Fruit fly (Drosophila melanogaster) whole organism, embryonic: Measurements from ENCODE around the gene CG15023.

ENCODE experiments used
- Bdp1 ChIP-seq: fragments of 200-800 bp; sonication (Bioruptor generic); optimal IDR thresholded peaks from 3 replicates; lab custom pipeline; 2016; ENCODE audit warnings: missing biosample characterization, missing genetic modification characterization
- CG11247 ChIP-seq: fragments of 200-800 bp; sonication (Bioruptor generic); IDR thresholded peaks from 2 replicates; pipeline ENCODE4 v1.3.6; 2022; ENCODE audit warnings: missing biosample characterization, missing genetic modification characterization
- CG11398 ChIP-seq: fragments of 200-800 bp; sonication (Bioruptor generic); optimal IDR thresholded peaks from 2 replicates; lab custom pipeline; 2016; ENCODE audit warnings: missing biosample characterization, missing genetic modification characterization
- CG11695 ChIP-seq: fragments of 200-800 bp; sonication (Bioruptor generic); IDR thresholded peaks from 3 replicates; pipeline ENCODE4 v1.3.6; 2022; ENCODE audit warnings: missing biosample characterization, missing genetic modification characterization
- CG12071 ChIP-seq: fragments of 200-800 bp; sonication (Bioruptor generic); optimal IDR thresholded peaks from 3 replicates; lab custom pipeline; 2018; ENCODE audit warnings: missing biosample characterization, mild to moderate bottlenecking, missing genetic modification characterization
- CG12219 ChIP-seq: fragments of 200-800 bp; sonication (Bioruptor generic); optimal IDR thresholded peaks from 3 replicates; lab custom pipeline; 2018; ENCODE audit warnings: missing biosample characterization, mild to moderate bottlenecking, missing genetic modification characterization
- CG15269 ChIP-seq: fragments of 200-800 bp; sonication (Bioruptor generic); optimal IDR thresholded peaks from 2 replicates; lab custom pipeline; 2018; ENCODE audit warnings: missing biosample characterization, mild to moderate bottlenecking, missing genetic modification characterization, moderate library complexity
- CG15514 ChIP-seq: fragments of 200-800 bp; sonication (Bioruptor generic); optimal IDR thresholded peaks from 3 replicates; lab custom pipeline; 2017; ENCODE audit warnings: missing biosample characterization, missing genetic modification characterization, mild to moderate bottlenecking, moderate library complexity, missing genetic modification reagents
- CG18764 ChIP-seq: fragments of 200-800 bp; sonication (Bioruptor generic); optimal IDR thresholded peaks from 3 replicates; lab custom pipeline; 2016; ENCODE audit warnings: missing biosample characterization, missing genetic modification characterization
- CG33213 ChIP-seq: fragments of 200-800 bp; sonication (Bioruptor generic); optimal IDR thresholded peaks from 3 replicates; lab custom pipeline; 2016; ENCODE audit warnings: missing biosample characterization, missing genetic modification characterization
- CG42726 ChIP-seq: fragments of 200-800 bp; sonication (Bioruptor generic); IDR thresholded peaks from 2 replicates; pipeline ENCODE4 v1.3.6; 2022; ENCODE audit warnings: missing biosample characterization, missing genetic modification characterization; ENCODE audit not compliant: partially characterized antibody
- CG7271 ChIP-seq: fragments of 200-800 bp; sonication (Bioruptor generic); optimal IDR thresholded peaks from 2 replicates; lab custom pipeline; 2018; ENCODE audit warnings: missing biosample characterization, mild to moderate bottlenecking, missing genetic modification characterization, moderate library complexity
- CG7963 ChIP-seq: fragments of 200-800 bp; sonication (Bioruptor generic); IDR thresholded peaks from 3 replicates; pipeline ENCODE4 v1.3.6; 2022; ENCODE audit warnings: missing biosample characterization, missing genetic modification characterization; ENCODE audit not compliant: partially characterized antibody
- CG8765 ChIP-seq: fragments of 200-800 bp; sonication (Bioruptor generic); IDR thresholded peaks from 2 replicates; pipeline ENCODE4 v1.3.6; 2022; ENCODE audit warnings: missing biosample characterization, missing genetic modification characterization
- CG9609 ChIP-seq: fragments of 200-800 bp; sonication (Bioruptor generic); optimal IDR thresholded peaks from 3 replicates; lab custom pipeline; 2016; ENCODE audit warnings: missing biosample characterization, missing genetic modification characterization
- CG9797 ChIP-seq: fragments of 200-800 bp; sonication (Bioruptor generic); optimal IDR thresholded peaks from 3 replicates; lab custom pipeline; 2018; ENCODE audit warnings: missing biosample characterization, mild to moderate bottlenecking, missing genetic modification characterization
- CG9876 ChIP-seq: fragments of 200-800 bp; sonication (Bioruptor generic); optimal IDR thresholded peaks from 2 replicates; lab custom pipeline; 2016; ENCODE audit warnings: missing biosample characterization, missing genetic modification characterization
- Camta ChIP-seq: fragments of 200-800 bp; sonication (Bioruptor generic); optimal IDR thresholded peaks from 2 replicates; lab custom pipeline; 2016; ENCODE audit warnings: missing biosample characterization, missing genetic modification characterization
- CoRest ChIP-seq: fragments of 200-800 bp; sonication (Bioruptor generic); optimal IDR thresholded peaks from 3 replicates; lab custom pipeline; 2018; ENCODE audit warnings: missing biosample characterization, mild to moderate bottlenecking, missing genetic modification characterization, moderate library complexity
- Dfd ChIP-seq, 2 experiments: fragments of >200 bp; optimal IDR thresholded peaks; 2 replicates each; lab custom pipeline; 2017; ENCODE audit warnings: missing biosample characterization in 2 of 2, missing genetic modification characterization in 2 of 2
- Dp ChIP-seq: fragments of 200-800 bp; sonication (Bioruptor generic); optimal IDR thresholded peaks from 2 replicates; lab custom pipeline; 2018; ENCODE audit warnings: missing biosample characterization, mild to moderate bottlenecking, missing genetic modification characterization, moderate library complexity
- E2f2 ChIP-seq: fragments of 200-800 bp; sonication (Bioruptor generic); IDR thresholded peaks from 2 replicates; pipeline ENCODE4 v1.3.6; 2022; ENCODE audit warnings: missing biosample characterization, missing genetic modification characterization
- Fer3 ChIP-seq: fragments of 200-800 bp; sonication (Bioruptor generic); optimal IDR thresholded peaks from 2 replicates; lab custom pipeline; 2018; ENCODE audit warnings: missing biosample characterization, mild to moderate bottlenecking, missing genetic modification characterization, moderate library complexity
- GATAe ChIP-seq: fragments of 200-800 bp; sonication (Bioruptor generic); conservative IDR thresholded peaks from 2 replicates; pipeline ENCODE4 v1.3.6; 2022; ENCODE audit warnings: missing biosample characterization, missing genetic modification characterization
- Hr51 ChIP-seq, 2 experiments: fragments of 200-800 bp; sonication (Bioruptor generic); optimal IDR thresholded peaks; 2 replicates in 1 of 2; 3 replicates in 1 of 2; lab custom pipeline; 2016 to 2018; ENCODE audit warnings: missing biosample characterization in 2 of 2, missing genetic modification characterization in 2 of 2, mild to moderate bottlenecking in 1 of 2, moderate library complexity in 1 of 2
- Hr78 ChIP-seq, 2 experiments: fragments of 200-800 bp in 1 of 2; fragments of >200 bp in 1 of 2; sonication (Bioruptor generic) in 1 of 2; optimal IDR thresholded peaks; 2 replicates each; lab custom pipeline; 2017 to 2019; ENCODE audit warnings: missing biosample characterization in 2 of 2, missing genetic modification characterization in 2 of 2, mild to moderate bottlenecking in 1 of 2, moderate library complexity in 1 of 2
- Kr ChIP-seq: fragments of 200-800 bp; sonication (Bioruptor generic); optimal IDR thresholded peaks from 2 replicates; lab custom pipeline; 2017; ENCODE audit warnings: missing biosample characterization, mild to moderate bottlenecking, missing genetic modification characterization
- NC2β ChIP-seq: fragments of 200-800 bp; sonication (Bioruptor generic); optimal IDR thresholded peaks from 2 replicates; lab custom pipeline; 2016; ENCODE audit warnings: missing biosample characterization, missing genetic modification characterization
- NFAT ChIP-seq: fragments of 200-800 bp; sonication (Bioruptor generic); IDR thresholded peaks from 2 replicates; pipeline ENCODE4 v1.3.6; 2022; ENCODE audit warnings: missing biosample characterization, missing genetic modification characterization
- Optix ChIP-seq: fragments of 200-800 bp; sonication (Bioruptor generic); IDR thresholded peaks from 3 replicates; pipeline ENCODE4 v1.3.6; 2022; ENCODE audit warnings: missing biosample characterization, missing genetic modification characterization
- PHDP ChIP-seq: fragments of 200-800 bp; sonication (Bioruptor generic); optimal IDR thresholded peaks from 3 replicates; lab custom pipeline; 2018; ENCODE audit warnings: missing biosample characterization, mild to moderate bottlenecking, missing genetic modification characterization, moderate library complexity
- Ravus ChIP-seq: fragments of 200-800 bp; sonication (Bioruptor generic); IDR thresholded peaks from 2 replicates; pipeline ENCODE4 v1.3.6; 2022; ENCODE audit warnings: missing biosample characterization, missing genetic modification characterization
- Rx ChIP-seq: fragments of 200-800 bp; sonication (Bioruptor generic); IDR thresholded peaks from 2 replicates; pipeline ENCODE4 v1.3.6; 2022; ENCODE audit warnings: missing biosample characterization, missing genetic modification characterization
- Spps ChIP-seq: fragments of 200-800 bp; sonication (Bioruptor generic); optimal IDR thresholded peaks from 2 replicates; lab custom pipeline; 2018; ENCODE audit warnings: missing biosample characterization, mild to moderate bottlenecking, missing genetic modification characterization
- Xbp1 ChIP-seq: fragments of 200-800 bp; sonication (Bioruptor generic); optimal IDR thresholded peaks from 3 replicates; lab custom pipeline; 2016; ENCODE audit warnings: missing biosample characterization, mild to moderate bottlenecking, missing genetic modification characterization
- chif ChIP-seq, 2 experiments: fragments of 200-800 bp; sonication (Bioruptor generic); optimal IDR thresholded peaks; 3 replicates each; lab custom pipeline; 2016; ENCODE audit warnings: missing biosample characterization in 2 of 2, missing genetic modification characterization in 2 of 2
- chm ChIP-seq: fragments of 200-800 bp; sonication (Bioruptor generic); IDR thresholded peaks from 2 replicates; pipeline ENCODE4 v1.3.6; 2022; ENCODE audit warnings: missing biosample characterization, missing genetic modification characterization
- cwo ChIP-seq: fragments of 200-800 bp; sonication (Bioruptor generic); optimal IDR thresholded peaks from 3 replicates; lab custom pipeline; 2017; ENCODE audit warnings: missing biosample characterization, missing genetic modification characterization, mild to moderate bottlenecking, moderate library complexity, missing genetic modification reagents
- disco-r ChIP-seq: fragments of 200-800 bp; sonication (Bioruptor generic); optimal IDR thresholded peaks from 2 replicates; lab custom pipeline; 2016; ENCODE audit warnings: missing biosample characterization, missing genetic modification characterization
- emc ChIP-seq: fragments of 200-800 bp; sonication (Bioruptor generic); optimal IDR thresholded peaks from 2 replicates; lab custom pipeline; 2016; ENCODE audit warnings: missing biosample characterization, missing genetic modification characterization
- fd96Cb ChIP-seq: fragments of 200-800 bp; sonication (Bioruptor generic); optimal IDR thresholded peaks from 2 replicates; lab custom pipeline; 2018; ENCODE audit warnings: missing biosample characterization, mild to moderate bottlenecking, missing genetic modification characterization, moderate library complexity
- gce ChIP-seq: fragments of 200-800 bp; sonication (Bioruptor generic); IDR thresholded peaks from 3 replicates; pipeline ENCODE4 v1.3.6; 2022; ENCODE audit warnings: missing biosample characterization, missing genetic modification characterization
- hb ChIP-seq: fragments of 200-800 bp; sonication (Bioruptor generic); IDR thresholded peaks from 3 replicates; pipeline ENCODE4 v1.3.6; 2022; ENCODE audit warnings: missing biosample characterization, missing genetic modification characterization; ENCODE audit not compliant: partially characterized antibody
- jigr1 ChIP-seq: fragments of 200-800 bp; sonication (Bioruptor generic); IDR thresholded peaks from 3 replicates; pipeline ENCODE4 v1.3.6; 2022; ENCODE audit warnings: missing biosample characterization, missing genetic modification characterization
- lbe ChIP-seq: fragments of 200-800 bp; sonication (Bioruptor generic); optimal IDR thresholded peaks from 2 replicates; lab custom pipeline; 2016; ENCODE audit warnings: missing biosample characterization, mild to moderate bottlenecking, missing genetic modification characterization
- pzg ChIP-seq: fragments of 200-800 bp; sonication (Bioruptor generic); optimal IDR thresholded peaks from 3 replicates; lab custom pipeline; 2018; ENCODE audit warnings: missing biosample characterization, mild to moderate bottlenecking, missing genetic modification characterization, moderate library complexity
- row ChIP-seq: fragments of 200-800 bp; sonication (Bioruptor generic); IDR thresholded peaks from 3 replicates; pipeline ENCODE4 v1.3.6; 2022; ENCODE audit warnings: missing biosample characterization, missing genetic modification characterization
- salm ChIP-seq: fragments of 200-800 bp; sonication (Bioruptor generic); optimal IDR thresholded peaks from 2 replicates; lab custom pipeline; 2018; ENCODE audit warnings: missing biosample characterization, mild to moderate bottlenecking, missing genetic modification characterization
- sd ChIP-seq: fragments of 200-800 bp; sonication (Bioruptor generic); optimal IDR thresholded peaks from 3 replicates; lab custom pipeline; 2018; ENCODE audit warnings: missing biosample characterization, mild to moderate bottlenecking, missing genetic modification characterization, moderate library complexity
- stwl ChIP-seq: fragments of 200-800 bp; sonication (Bioruptor generic); optimal IDR thresholded peaks from 3 replicates; lab custom pipeline; 2018; ENCODE audit warnings: missing biosample characterization, mild to moderate bottlenecking, missing genetic modification characterization, moderate library complexity
- vvl ChIP-seq: fragments of 200-800 bp; sonication (Bioruptor generic); IDR thresholded peaks from 2 replicates; pipeline ENCODE4 v1.3.6; 2022; ENCODE audit warnings: missing biosample characterization, missing genetic modification characterization

The CG15023 gene

dm6 chr3L:4461454-4462045 is at the start of gene CG15023 (continued):
- TF ChIP-seq CG9609 (GFP tag; lab: Kevin White, UChicago) (no peak), hb (GFP tag; lab: Robert Waterston, UW) (no peak), Kr (GFP tag; lab: Kevin White, UChicago) (no peak), lbe (no peak), CG33213 (no peak), CG8765 (GFP tag; lab: Robert Waterston, UW) (no peak), chif (GFP tag; optimal IDR thresholded peaks at IDR 0.05; lab: Kevin White, UChicago) (no peak), CG12219 (GFP tag; lab: Kevin White, UChicago) (no peak), Camta (no peak), row (GFP tag; lab: Robert Waterston, UW) (no peak; the same call in 1 of the 3 replicates), emc (no peak), sd (tag; lab: Kevin White, UChicago) (peak; percentile 20), NFAT (GFP tag; lab: Robert Waterston, UW) (no peak), CG7963 (GFP tag; lab: Robert Waterston, UW) (no peak), chm (GFP tag; lab: Robert Waterston, UW) (no peak), cwo (GFP tag; lab: Kevin White, UChicago) (no peak), CG9876 (no peak), CG15269 (tag; lab: Kevin White, UChicago) (peak; percentile 67), Xbp1 (GFP tag; lab: Kevin White, UChicago) (peak; percentile 0), NC2β (GFP tag; lab: Kevin White, UChicago) (no peak), Ravus (GFP tag; lab: Robert Waterston, UW) (no peak), CG11695 (GFP tag; lab: Robert Waterston, UW) (peak; percentile 53; the same call in 1 of the 3 replicates), fd96Cb (no peak), Optix (GFP tag; lab: Robert Waterston, UW) (no peak), Fer3 (tag; lab: Kevin White, UChicago) (peak; percentile 4), GATAe (GFP tag; lab: Robert Waterston, UW) (no peak), Hr78 (GFP tag; optimal IDR thresholded peaks at IDR 0.05; lab: Kevin White, UChicago) (no peak), CG9797 (GFP tag; lab: Kevin White, UChicago) (no peak)

- TF ChIP-seq Dp (peak; percentile 91), CoRest (tag; lab: Kevin White, UChicago) (no peak), Spps (no peak), stwl (tag; lab: Kevin White, UChicago) (peak; percentile 31), gce (no peak), E2f2 (GFP tag; lab: Robert Waterston, UW) (peak; percentile 92), CG15514 (GFP tag; lab: Kevin White, UChicago) (peak; percentile 99), Hr51 (GFP tag; optimal IDR thresholded peaks at IDR 0.05; lab: Kevin White, UChicago) (no peak), CG11398 (GFP tag; lab: Kevin White, UChicago) (no peak), CG11247 (GFP tag; lab: Robert Waterston, UW) (no peak), Dfd (GFP tag; optimal IDR thresholded peaks at IDR 0.05; lab: Kevin White, UChicago) (no peak), salm (tag; lab: Kevin White, UChicago) (no peak), CG8765 (GFP tag; lab: Robert Waterston, UW) (no peak), Bdp1 (no peak), CG12071 (no peak), jigr1 (GFP tag; lab: Robert Waterston, UW) (no peak), CG7271 (tag; lab: Kevin White, UChicago) (no peak), CG42726 (no peak), PHDP (no peak), vvl (GFP tag; lab: Robert Waterston, UW) (no peak), Rx (GFP tag; lab: Robert Waterston, UW) (no peak), CG18764 (GFP tag; lab: Kevin White, UChicago) (no peak), pzg (GFP tag; lab: Kevin White, UChicago) (peak; percentile 13), disco-r (GFP tag; lab: Kevin White, UChicago) (no peak)
Observed at dm6 chr3L:4510317-4510716, 49.0 kb upstream of the CG15023 start.
